Worm (Caenorhabditis elegans) whole organism, L4/young adult: ENCODE measurements around the gene str-85.

ENCODE experiments used
- W03F9.2 ChIP-seq: fragments of 150-350 bp; optimal IDR thresholded peaks from 2 replicates; lab custom pipeline; 2014; ENCODE audit warnings: missing biosample characterization, missing genetic modification characterization
- dao-5 ChIP-seq: sonication (generic microtip); optimal IDR thresholded peaks from 2 replicates; lab custom pipeline; 2016; ENCODE audit warnings: missing genotype, missing genetic modification characterization, moderate library complexity, missing compliant biosample characterization
- him-1 ChIP-seq: sonication (generic microtip); optimal IDR thresholded peaks from 2 replicates; lab custom pipeline; 2016; ENCODE audit warnings: missing genotype, missing genetic modification reagents, missing genetic modification characterization, missing compliant biosample characterization

DNA sequence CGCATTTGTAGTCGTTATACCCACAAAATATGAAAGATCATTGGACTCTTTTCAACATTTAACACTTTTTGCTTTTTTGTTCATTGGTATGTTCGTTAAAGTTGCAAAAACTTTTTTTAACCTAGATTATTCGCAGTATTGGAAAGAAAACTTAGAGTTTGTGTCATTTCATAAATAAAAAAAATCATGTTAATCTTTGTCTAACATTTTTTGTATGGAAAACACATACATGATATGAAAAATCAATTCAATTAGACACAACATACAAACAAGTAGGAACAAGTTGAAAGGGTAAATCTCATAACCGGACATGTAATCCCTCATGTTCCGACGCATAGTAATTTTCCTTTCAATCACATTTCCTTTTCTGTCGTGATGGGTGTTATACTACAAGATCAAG is 15.5 kb upstream of the str-85 start, which contains the start of gene F59E11.2:
- no peak for TF ChIP-seq dao-5 (tag; lab: Kevin White, UChicago)
- no peak for TF ChIP-seq him-1 (tag; lab: Kevin White, UChicago)
- no peak for TF ChIP-seq W03F9.2 (tag; lab: Kevin White, UChicago)
